Fruit fly (Drosophila melanogaster) whole organism, embryonic: ENCODE measurements around the gene CG46467.

Source experiments
- ATbp ChIP-seq: fragments of 200-800 bp; sonication (Bioruptor generic); optimal IDR thresholded peaks from 2 replicates; lab custom pipeline; 2017; ENCODE audit warnings: missing biosample characterization, mild to moderate bottlenecking, missing genetic modification characterization, missing genetic modification reagents
- Atf3 ChIP-seq: fragments of 200-800 bp; sonication (Bioruptor generic); optimal IDR thresholded peaks from 3 replicates; lab custom pipeline; 2016; ENCODE audit warnings: missing biosample characterization, missing genetic modification characterization
- B-H2 ChIP-seq: fragments of 200-800 bp; sonication (Bioruptor generic); optimal IDR thresholded peaks from 2 replicates; lab custom pipeline; 2018; ENCODE audit warnings: missing biosample characterization, mild to moderate bottlenecking, missing genetic modification characterization
- BtbVII ChIP-seq: fragments of 200-800 bp; sonication (Bioruptor generic); optimal IDR thresholded peaks from 3 replicates; lab custom pipeline; 2017; ENCODE audit warnings: missing biosample characterization, mild to moderate bottlenecking, missing genetic modification characterization
- CG10959 ChIP-seq: fragments of 200-800 bp; sonication (Bioruptor generic); IDR thresholded peaks from 2 replicates; pipeline ENCODE4 v1.3.6; 2022; ENCODE audit warnings: missing biosample characterization, missing genetic modification characterization
- CG11247 ChIP-seq: fragments of 200-800 bp; sonication (Bioruptor generic); IDR thresholded peaks from 2 replicates; pipeline ENCODE4 v1.3.6; 2022; ENCODE audit warnings: missing biosample characterization, missing genetic modification characterization
- CG11398 ChIP-seq: fragments of 200-800 bp; sonication (Bioruptor generic); optimal IDR thresholded peaks from 2 replicates; lab custom pipeline; 2016; ENCODE audit warnings: missing biosample characterization, missing genetic modification characterization
- CG13624 ChIP-seq: fragments of 200-800 bp; sonication (Bioruptor generic); optimal IDR thresholded peaks from 2 replicates; lab custom pipeline; 2016; ENCODE audit warnings: missing biosample characterization, missing genetic modification characterization
- CG14050 ChIP-seq: fragments of 200-800 bp; sonication (Bioruptor generic); IDR thresholded peaks from 3 replicates; pipeline ENCODE4 v1.3.6; 2022; ENCODE audit warnings: missing biosample characterization, missing genetic modification characterization
- CG14965 ChIP-seq: fragments of 200-800 bp; sonication (Bioruptor generic); optimal IDR thresholded peaks from 2 replicates; lab custom pipeline; 2016; ENCODE audit warnings: missing biosample characterization, missing genetic modification characterization, borderline replicate concordance
- CG15696 ChIP-seq: fragments of 200-800 bp; sonication (Bioruptor generic); optimal IDR thresholded peaks from 2 replicates; lab custom pipeline; 2019; ENCODE audit warnings: missing biosample characterization, mild to moderate bottlenecking, missing genetic modification characterization, moderate library complexity
- CG17568 ChIP-seq: fragments of 200-800 bp; sonication (Bioruptor generic); optimal IDR thresholded peaks from 2 replicates; lab custom pipeline; 2018; ENCODE audit warnings: missing biosample characterization, mild to moderate bottlenecking, missing genetic modification characterization, moderate library complexity
- CG30431 ChIP-seq: fragments of 200-800 bp; sonication (Bioruptor generic); optimal IDR thresholded peaks from 2 replicates; lab custom pipeline; 2017; ENCODE audit warnings: missing biosample characterization, missing genetic modification characterization
- CG32767 ChIP-seq: fragments of 200-800 bp; sonication (Bioruptor generic); IDR thresholded peaks from 2 replicates; pipeline ENCODE4 v1.3.6; 2022; ENCODE audit warnings: missing biosample characterization, missing genetic modification characterization
- CG3726 ChIP-seq: fragments of 200-800 bp; sonication (Bioruptor generic); IDR thresholded peaks from 3 replicates; pipeline ENCODE4, ENCODE4 v1.3.6; 2022; ENCODE audit warnings: missing biosample characterization, missing genetic modification characterization
- CG8924 ChIP-seq: fragments of 200-800 bp; optimal IDR thresholded peaks from 3 replicates; lab custom pipeline; 2019; ENCODE audit warnings: missing biosample characterization, mild to moderate bottlenecking, missing genetic modification characterization, moderate library complexity
- CkIIα-i1 ChIP-seq: fragments of 200-800 bp; sonication (Bioruptor generic); IDR thresholded peaks from 2 replicates; pipeline ENCODE4 v1.3.6; 2022; ENCODE audit warnings: missing biosample characterization, missing genetic modification characterization
- CoRest ChIP-seq: fragments of 200-800 bp; sonication (Bioruptor generic); optimal IDR thresholded peaks from 3 replicates; lab custom pipeline; 2018; ENCODE audit warnings: missing biosample characterization, mild to moderate bottlenecking, missing genetic modification characterization, moderate library complexity
- D ChIP-seq, 2 experiments: fragments of 200-800 bp in 1 of 2; fragments of >200 bp in 1 of 2; sonication (Bioruptor generic) in 1 of 2; optimal IDR thresholded peaks; 2 replicates in 1 of 2; 3 replicates in 1 of 2; lab custom pipeline; 2017; ENCODE audit warnings: mild to moderate bottlenecking in 1 of 2, missing biosample characterization in 1 of 2, missing genetic modification characterization in 1 of 2, missing genetic modification reagents in 1 of 2
- Dfd ChIP-seq, 2 experiments: fragments of >200 bp; optimal IDR thresholded peaks; 2 replicates each; lab custom pipeline; 2017; ENCODE audit warnings: missing biosample characterization in 2 of 2, missing genetic modification characterization in 2 of 2
- Doc2 ChIP-seq: fragments of 200-800 bp; sonication (Bioruptor generic); IDR thresholded peaks from 2 replicates; pipeline ENCODE4 v1.3.6; 2022; ENCODE audit warnings: missing biosample characterization, missing genetic modification characterization
- Eip74EF ChIP-seq, 2 experiments: fragments of 200-800 bp in 1 of 2; fragments of >200 bp in 1 of 2; sonication (Bioruptor generic) in 1 of 2; optimal IDR thresholded peaks; 2 replicates each; lab custom pipeline; 2017 to 2019; ENCODE audit warnings: missing biosample characterization in 2 of 2, missing genetic modification characterization in 2 of 2, mild to moderate bottlenecking in 1 of 2, moderate library complexity in 1 of 2
- Fer1 ChIP-seq: fragments of 200-800 bp; sonication (Bioruptor generic); optimal IDR thresholded peaks from 2 replicates; lab custom pipeline; 2017; ENCODE audit warnings: missing biosample characterization, mild to moderate bottlenecking, missing genetic modification characterization
- HmgD ChIP-seq: fragments of 200-800 bp; sonication (Bioruptor generic); optimal IDR thresholded peaks from 3 replicates; lab custom pipeline; 2016; ENCODE audit warnings: missing biosample characterization, missing genetic modification characterization
- Lim3 ChIP-seq: fragments of 200-800 bp; sonication (Bioruptor generic); IDR thresholded peaks from 2 replicates; pipeline ENCODE4 v1.3.6; 2022; ENCODE audit warnings: missing biosample characterization, missing genetic modification characterization
- Max ChIP-seq: fragments of 200-800 bp; sonication (Bioruptor generic); optimal IDR thresholded peaks from 2 replicates; lab custom pipeline; 2016; ENCODE audit warnings: missing biosample characterization, mild to moderate bottlenecking, missing genetic modification characterization
- Nf-YC ChIP-seq: fragments of 200-800 bp; optimal IDR thresholded peaks from 3 replicates; lab custom pipeline; 2019; ENCODE audit warnings: missing biosample characterization, mild to moderate bottlenecking, missing genetic modification characterization, moderate library complexity
- Oaz ChIP-seq: fragments of 200-800 bp; sonication (Bioruptor generic); IDR thresholded peaks from 2 replicates; pipeline ENCODE4 v1.3.6; 2022; ENCODE audit warnings: missing biosample characterization, missing genetic modification characterization
- Pdp1 ChIP-seq, 2 experiments: fragments of 200-800 bp; sonication (Bioruptor generic); optimal IDR thresholded peaks; 3 replicates each; lab custom pipeline; 2016; ENCODE audit warnings: missing biosample characterization in 2 of 2, missing genetic modification characterization in 2 of 2, mild to moderate bottlenecking in 1 of 2, moderate library complexity in 1 of 2
- Ptx1 ChIP-seq: fragments of 200-800 bp; sonication (Bioruptor generic); IDR thresholded peaks from 2 replicates; pipeline ENCODE4 v1.3.6; 2022; ENCODE audit warnings: missing biosample characterization, missing genetic modification characterization
- Rfx ChIP-seq: fragments of 200-800 bp; sonication (Bioruptor generic); IDR thresholded peaks from 2 replicates; pipeline ENCODE4 v1.3.6; 2022; ENCODE audit warnings: missing biosample characterization, missing genetic modification characterization
- Rx ChIP-seq: fragments of 200-800 bp; sonication (Bioruptor generic); IDR thresholded peaks from 2 replicates; pipeline ENCODE4 v1.3.6; 2022; ENCODE audit warnings: missing biosample characterization, missing genetic modification characterization
- Spps ChIP-seq: fragments of 200-800 bp; sonication (Bioruptor generic); optimal IDR thresholded peaks from 2 replicates; lab custom pipeline; 2018; ENCODE audit warnings: missing biosample characterization, mild to moderate bottlenecking, missing genetic modification characterization
- ab ChIP-seq: fragments of 200-800 bp; sonication (Bioruptor generic); optimal IDR thresholded peaks from 2 replicates; lab custom pipeline; 2016; ENCODE audit warnings: missing biosample characterization, missing genetic modification characterization
- bab2 ChIP-seq: fragments of 200-800 bp; sonication (Bioruptor generic); optimal IDR thresholded peaks from 2 replicates; lab custom pipeline; 2016; ENCODE audit warnings: missing biosample characterization, missing genetic modification characterization
- btn ChIP-seq: fragments of 200-800 bp; sonication (Bioruptor generic); optimal IDR thresholded peaks from 2 replicates; lab custom pipeline; 2016; ENCODE audit warnings: missing biosample characterization, missing genetic modification characterization
- cato ChIP-seq: fragments of 200-800 bp; sonication (Bioruptor generic); optimal IDR thresholded peaks from 2 replicates; lab custom pipeline; 2016; ENCODE audit warnings: missing biosample characterization, missing genetic modification characterization, borderline replicate concordance
- crc ChIP-seq: fragments of 200-800 bp; sonication (Bioruptor generic); optimal IDR thresholded peaks from 2 replicates; lab custom pipeline; 2016; ENCODE audit warnings: missing biosample characterization, missing genetic modification characterization
- cwo ChIP-seq: fragments of 200-800 bp; sonication (Bioruptor generic); optimal IDR thresholded peaks from 3 replicates; lab custom pipeline; 2017; ENCODE audit warnings: missing biosample characterization, missing genetic modification characterization, mild to moderate bottlenecking, moderate library complexity, missing genetic modification reagents
- danr ChIP-seq: fragments of 200-800 bp; sonication (Bioruptor generic); IDR thresholded peaks from 2 replicates; pipeline ENCODE4 v1.3.6; 2022; ENCODE audit warnings: missing biosample characterization, missing genetic modification characterization
- eyg ChIP-seq: fragments of 200-800 bp; sonication (Bioruptor generic); optimal IDR thresholded peaks from 3 replicates; lab custom pipeline; 2016; ENCODE audit warnings: missing biosample characterization, missing genetic modification characterization
- fru ChIP-seq: fragments of >200 bp; optimal IDR thresholded peaks from 2 replicates; lab custom pipeline; 2017
- kay ChIP-seq: fragments of 200-800 bp; sonication (Bioruptor generic); optimal IDR thresholded peaks from 2 replicates; lab custom pipeline; 2016; ENCODE audit warnings: missing biosample characterization, missing genetic modification characterization
- lab ChIP-seq: fragments of 200-800 bp; sonication (Bioruptor generic); optimal IDR thresholded peaks from 3 replicates; lab custom pipeline; 2017; ENCODE audit warnings: missing biosample characterization, missing genetic modification characterization, mild to moderate bottlenecking, moderate library complexity, missing genetic modification reagents
- nau ChIP-seq: fragments of 200-800 bp; sonication (Bioruptor generic); optimal IDR thresholded peaks from 3 replicates; lab custom pipeline; 2017; ENCODE audit warnings: missing biosample characterization, mild to moderate bottlenecking, missing genetic modification characterization, missing genetic modification reagents
- phol ChIP-seq: fragments of 200-800 bp; sonication (Bioruptor generic); optimal IDR thresholded peaks from 3 replicates; lab custom pipeline; 2018; ENCODE audit warnings: missing biosample characterization, mild to moderate bottlenecking, missing genetic modification characterization, moderate library complexity
- prd ChIP-seq, 3 experiments: fragments of >200 bp in 2 of 3; fragments of 200-800 bp in 1 of 3; sonication (Bioruptor generic) in 1 of 3; optimal IDR thresholded peaks in 2 of 3; IDR thresholded peaks in 1 of 3; 2 replicates in 2 of 3; 3 replicates in 1 of 3; pipeline versions ENCODE4 v1.3.6 to Lab custom; 2017 to 2022; ENCODE audit warnings: missing biosample characterization in 1 of 3, missing genetic modification characterization in 1 of 3
- ro ChIP-seq: fragments of 200-800 bp; sonication (Bioruptor generic); IDR thresholded peaks from 2 replicates; pipeline ENCODE4 v1.3.6; 2022; ENCODE audit warnings: missing biosample characterization, missing genetic modification characterization
- tap ChIP-seq: fragments of 200-800 bp; optimal IDR thresholded peaks from 3 replicates; lab custom pipeline; 2019; ENCODE audit warnings: missing biosample characterization, mild to moderate bottlenecking, missing genetic modification characterization, moderate library complexity
- toy ChIP-seq: fragments of 200-800 bp; sonication (Bioruptor generic); IDR thresholded peaks from 2 replicates; pipeline ENCODE4 v1.3.6; 2022; ENCODE audit warnings: missing biosample characterization, missing genetic modification characterization
- tx ChIP-seq: fragments of 200-800 bp; sonication (Bioruptor generic); optimal IDR thresholded peaks from 2 replicates; lab custom pipeline; 2016; ENCODE audit warnings: missing biosample characterization, missing genetic modification characterization

CG46467 gene

dm6 chr3R:9857785-9858184 is 16.7 kb upstream of the CG46467 start (continued):
- TF ChIP-seq Dfd (GFP tag; optimal IDR thresholded peaks at IDR 0.05; lab: Kevin White, UChicago) (no peak), CG3726 (GFP tag; lab: Robert Waterston, UW) (no peak), cwo (GFP tag; lab: Kevin White, UChicago) (peak; percentile 12), tx (GFP tag; lab: Kevin White, UChicago) (no peak), btn (GFP tag; lab: Kevin White, UChicago) (no peak), Max (no peak), Spps (tag; lab: Kevin White, UChicago) (no peak), danr (GFP tag; lab: Robert Waterston, UW) (no peak), B-H2 (GFP tag; lab: Kevin White, UChicago) (no peak), crc (GFP tag; lab: Kevin White, UChicago) (no peak), D (optimal IDR thresholded peaks at IDR 0.05; lab: Kevin White, UChicago) (no peak), D (GFP tag; optimal IDR thresholded peaks at IDR 0.05; lab: Kevin White, UChicago) (no peak), tap (tag; lab: Kevin White, UChicago) (no peak), Pdp1 (GFP tag; optimal IDR thresholded peaks at IDR 0.05; lab: Kevin White, UChicago) (no peak), BtbVII (no peak), CG13624 (GFP tag; lab: Kevin White, UChicago) (no peak), CG8924 (tag; lab: Kevin White, UChicago) (peak; percentile 6), CG32767 (no peak), CG17568 (no peak), eyg (GFP tag; lab: Kevin White, UChicago) (no peak), Doc2 (GFP tag; lab: Robert Waterston, UW) (no peak), CG14050 (GFP tag; lab: Robert Waterston, UW) (no peak), ro (no peak), Rfx (GFP tag; lab: Robert Waterston, UW) (peak; percentile 24; the same call in 1 of the 2 replicates), CG14965 (GFP tag; lab: Kevin White, UChicago) (no peak), Lim3 (GFP tag; lab: Robert Waterston, UW) (no peak), lab (GFP tag; lab: Kevin White, UChicago) (peak; percentile 65), fru (no peak), Nf-YC (tag; lab: Kevin White, UChicago) (peak; percentile 7), Atf3 (GFP tag; lab: Kevin White, UChicago) (no peak), CG30431 (GFP tag; lab: Kevin White, UChicago) (no peak), phol (tag; lab: Kevin White, UChicago) (peak; percentile 22), CG11398 (no peak), Fer1 (GFP tag; lab: Kevin White, UChicago) (peak; percentile 61), CG11247 (GFP tag; lab: Robert Waterston, UW) (no peak), prd (optimal IDR thresholded peaks at IDR 0.05; lab: Kevin White, UChicago) (no peak), prd (GFP tag; IDR thresholded peaks at IDR 0.05; lab: Robert Waterston, UW) (no peak), nau (GFP tag; lab: Kevin White, UChicago) (no peak), CG15696 (tag; lab: Kevin White, UChicago) (no peak), ab (GFP tag; lab: Kevin White, UChicago) (no peak), Rx (no peak), CoRest (tag; lab: Kevin White, UChicago) (peak; percentile 25), Eip74EF (GFP tag; optimal IDR thresholded peaks at IDR 0.05; lab: Kevin White, UChicago) (no peak), kay (GFP tag; lab: Kevin White, UChicago) (no peak), ATbp (GFP tag; lab: Kevin White, UChicago) (no peak), toy (GFP tag; lab: Robert Waterston, UW) (no peak), Ptx1 (0 out of 2 replicates have a peak, but pooled peaks have one; percentile 31), CkIIα-i1 (GFP tag; lab: Robert Waterston, UW) (no peak), bab2 (GFP tag; lab: Kevin White, UChicago) (no peak), cato (no peak), HmgD (no peak), CG10959 (GFP tag; lab: Robert Waterston, UW) (no peak), Oaz (GFP tag; lab: Robert Waterston, UW) (no peak)
